Fruit fly (Drosophila melanogaster): ENCODE measurements around the gene CG1792.

The CG1792 gene

dm6 chr3R:31610639-31611594 is 5.2 kb upstream of the CG1792 start, which contains the start of gene Med (continued):
- TF ChIP-seq Dbx (GFP tag; IDR thresholded peaks at IDR 0.05): no peak
- peak; percentile 72 for TF ChIP-seq Ets97D (GFP tag; optimal IDR thresholded peaks at IDR 0.05)
- peak; percentile 80 for TF ChIP-seq CG15514 (GFP tag; optimal IDR thresholded peaks at IDR 0.05)
- peak; percentile 85 for TF ChIP-seq cg (GFP tag; optimal IDR thresholded peaks at IDR 0.05)
- TF ChIP-seq CG1603 (tag; optimal IDR thresholded peaks at IDR 0.05): peak; percentile 67
- TF ChIP-seq onecut (GFP tag; IDR thresholded peaks at IDR 0.05): peak; percentile 43; the same call in 1 of the 2 replicates
- TF ChIP-seq scrt (GFP tag; optimal IDR thresholded peaks at IDR 0.05): peak; percentile 62
- no peak for TF ChIP-seq CG4854 (GFP tag; optimal IDR thresholded peaks at IDR 0.05)
- peak; percentile 95 for TF ChIP-seq YL-1 (GFP tag; optimal IDR thresholded peaks at IDR 0.05)
- peak; percentile 32 for TF ChIP-seq Vsx1 (GFP tag; optimal IDR thresholded peaks at IDR 0.05)

DNA sequence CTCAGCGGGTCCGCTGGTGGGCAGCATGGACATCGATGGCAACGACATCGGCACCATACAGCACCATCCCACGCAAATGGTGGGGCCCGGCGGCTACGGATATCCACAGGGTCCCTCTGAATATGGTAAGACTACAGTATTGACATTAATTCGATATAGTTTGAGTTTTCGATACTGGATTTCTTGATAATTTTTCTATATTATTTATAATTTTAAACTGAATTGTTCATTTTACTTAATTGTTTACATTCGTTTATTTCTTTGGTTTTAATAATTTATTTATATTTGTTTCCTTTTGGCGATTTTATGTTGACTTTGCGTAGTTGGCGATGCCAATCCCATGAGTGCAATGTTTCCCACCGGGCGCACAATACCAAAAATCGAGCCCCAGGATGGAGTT is 3.5 kb upstream of the CG1792 start, which contains the start of gene CycG:
TSS of gene CycG (minus strand) at position 101 of the 400 bp plus-strand sequence.
- peak; percentile 48 for TF ChIP-seq Med (GFP tag)
- TF ChIP-seq Sry-δ (GFP tag; optimal IDR thresholded peaks at IDR 0.05): no peak

dm6 chr3R:31617801-31618200 is 1.7 kb downstream of the CG1792 start, which contains the start of gene pasha:
Gene pasha, plus strand, starts transcription at chr3R:31617977.
- no peak for TF ChIP-seq rib (GFP tag; IDR thresholded peaks at IDR 0.05)
- TF ChIP-seq CG13894 (tag; optimal IDR thresholded peaks at IDR 0.05): no peak
- peak; percentile 70 for TF ChIP-seq vvl (GFP tag; IDR thresholded peaks at IDR 0.05)
- TF ChIP-seq CTCF (GFP tag; optimal IDR thresholded peaks at IDR 0.05): peak; percentile 65
- TF ChIP-seq CG9797 (GFP tag; optimal IDR thresholded peaks at IDR 0.05): peak; percentile 51
- peak; percentile 66 for TF ChIP-seq stwl (tag; optimal IDR thresholded peaks at IDR 0.05)
- peak; percentile 19 for TF ChIP-seq CG14710 (tag; optimal IDR thresholded peaks at IDR 0.05)
- TF ChIP-seq row (GFP tag; IDR thresholded peaks at IDR 0.05): peak; percentile 36; the same call in 2 of the 3 replicates
- TF ChIP-seq CG15479 (GFP tag; optimal IDR thresholded peaks at IDR 0.05): peak; percentile 12
- peak; percentile 84 for TF ChIP-seq MBD-R2 (GFP tag; IDR thresholded peaks at IDR 0.05)
- TF ChIP-seq CG10654 (GFP tag; optimal IDR thresholded peaks at IDR 0.05): no peak
- peak; percentile 9 for TF ChIP-seq CG2712 (tag; optimal IDR thresholded peaks at IDR 0.05)
- TF ChIP-seq sisA (GFP tag; IDR thresholded peaks at IDR 0.05): no peak
- peak; percentile 1 for TF ChIP-seq CG12659 (GFP tag; optimal IDR thresholded peaks at IDR 0.05)
- peak; percentile 41 for TF ChIP-seq Dp (GFP tag; optimal IDR thresholded peaks at IDR 0.05)
- no peak for TF ChIP-seq CG4854 (GFP tag; optimal IDR thresholded peaks at IDR 0.05)
- TF ChIP-seq CG2889 (GFP tag; IDR thresholded peaks at IDR 0.05): no peak
- TF ChIP-seq phol (tag; optimal IDR thresholded peaks at IDR 0.05): no peak
- TF ChIP-seq pzg (GFP tag; optimal IDR thresholded peaks at IDR 0.05): peak; percentile 35
- TF ChIP-seq CG4617 (GFP tag; optimal IDR thresholded peaks at IDR 0.05; ENCODE audit: borderline replicate concordance): peak; percentile 80
- TF ChIP-seq Dll (GFP tag; IDR thresholded peaks at IDR 0.05; ENCODE audit: partially characterized antibody): 0 out of 4 replicates have a peak, but pooled peaks have one; percentile 20
- no peak for TF ChIP-seq Taf1 (GFP tag; IDR thresholded peaks at IDR 0.05)
- TF ChIP-seq lbe (GFP tag; optimal IDR thresholded peaks at IDR 0.05): peak; percentile 3
- peak; percentile 2 for TF ChIP-seq trem (tag; optimal IDR thresholded peaks at IDR 0.05)
- TF ChIP-seq BEAF-32 (GFP tag; optimal IDR thresholded peaks at IDR 0.05): peak; percentile 10
- peak; percentile 64 for TF ChIP-seq gfzf (GFP tag; optimal IDR thresholded peaks at IDR 0.05)
- no peak for TF ChIP-seq so (GFP tag; IDR thresholded peaks at IDR 0.05)
- TF ChIP-seq wek (GFP tag; optimal IDR thresholded peaks at IDR 0.05): peak; percentile 86
- peak; percentile 19 for TF ChIP-seq MESR4 (GFP tag; optimal IDR thresholded peaks at IDR 0.05)
- TF ChIP-seq Rx (GFP tag; IDR thresholded peaks at IDR 0.05): no peak
- TF ChIP-seq E2f2 (GFP tag; IDR thresholded peaks at IDR 0.05): peak; percentile 65
- TF ChIP-seq YL-1 (GFP tag; optimal IDR thresholded peaks at IDR 0.05): peak; percentile 53

Measured in whole organism, embryonic.